Fruit fly (Drosophila melanogaster) whole organism, pupa: ENCODE measurements around the gene Nckx30C.

Experiments used
- CG12605 ChIP-seq: fragments of 200-800 bp; sonication (Bioruptor generic); IDR thresholded peaks from 2 replicates; pipeline ENCODE4 v1.3.6; 2022; ENCODE audit warnings: missing biosample characterization, missing genetic modification characterization
- CG15710 ChIP-seq: fragments of 200-800 bp; sonication (Bioruptor generic); optimal IDR thresholded peaks from 2 replicates; lab custom pipeline; 2018; ENCODE audit warnings: missing biosample characterization, mild to moderate bottlenecking, missing genetic modification characterization, moderate library complexity
- Pif1B ChIP-seq: fragments of 200-800 bp; sonication (Bioruptor generic); optimal IDR thresholded peaks from 3 replicates; lab custom pipeline; 2016; ENCODE audit warnings: missing biosample characterization, missing genetic modification characterization
- rn ChIP-seq: fragments of 200-800 bp; sonication (Bioruptor generic); IDR thresholded peaks from 2 replicates; pipeline ENCODE4 v1.3.6; 2022; ENCODE audit warnings: missing biosample characterization, missing genetic modification characterization

dm6 chr2L:9705291-9705690 lies 41.0 kb downstream of the Nckx30C start:
- TF ChIP-seq CG12605 (no peak), rn (GFP tag; lab: Robert Waterston, UW) (no peak), Pif1B (GFP tag; lab: Kevin White, UChicago) (no peak), CG15710 (tag; lab: Kevin White, UChicago) (no peak)
